Fruit fly (Drosophila melanogaster): Measurements from ENCODE around the gene CG13445.

Gene CG13445

DNA sequence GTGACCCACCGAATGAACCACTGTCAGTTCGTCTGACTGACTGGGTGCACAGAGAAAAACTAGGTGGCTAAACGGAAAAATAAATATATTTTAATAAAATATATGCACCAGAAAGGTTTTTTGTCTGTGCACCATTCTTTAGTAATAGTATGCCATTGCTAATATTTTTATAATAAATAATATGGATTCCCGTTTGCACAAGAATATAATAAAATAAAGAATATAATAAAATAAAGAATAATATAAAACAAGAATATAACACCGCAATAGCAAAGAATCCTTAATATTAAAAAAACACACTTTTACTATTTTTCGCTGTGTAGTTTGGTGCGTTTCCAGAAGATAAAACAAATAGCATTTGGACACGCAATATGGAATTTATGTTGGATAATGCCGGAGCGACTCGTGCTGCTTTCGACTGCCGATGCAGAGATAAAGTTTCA lies 40.3 kb upstream of the CG13445 start (continued):
- TF ChIP-seq nmo (GFP tag; optimal IDR thresholded peaks at IDR 0.05): peak; percentile 84
- TF ChIP-seq CG8765 (GFP tag; IDR thresholded peaks at IDR 0.05): peak; percentile 35; the same call in 1 of the 2 replicates
- no peak for TF ChIP-seq chn (GFP tag; optimal IDR thresholded peaks at IDR 0.05)
- TF ChIP-seq NC2α (GFP tag; optimal IDR thresholded peaks at IDR 0.05): no peak
- 0 out of 2 replicates have a peak, but pooled peaks have one; percentile 19 for TF ChIP-seq Atf6 (GFP tag; IDR thresholded peaks at IDR 0.05)
- peak; percentile 83 for TF ChIP-seq CG8924 (tag; optimal IDR thresholded peaks at IDR 0.05)
- no peak for TF ChIP-seq eyg (GFP tag; optimal IDR thresholded peaks at IDR 0.05)
- peak; percentile 46 for TF ChIP-seq tio (GFP tag; optimal IDR thresholded peaks at IDR 0.05)
- TF ChIP-seq CG5180 (GFP tag; optimal IDR thresholded peaks at IDR 0.05): peak; percentile 28
- TF ChIP-seq CG32772 (GFP tag; IDR thresholded peaks at IDR 0.05): peak; percentile 34; the same call in 1 of the 2 replicates
- peak; percentile 72 for TF ChIP-seq tin (GFP tag; optimal IDR thresholded peaks at IDR 0.05)
- TF ChIP-seq CG17829 (tag; optimal IDR thresholded peaks at IDR 0.05): peak; percentile 89
- peak; percentile 85 for TF ChIP-seq CG11504 (tag; optimal IDR thresholded peaks at IDR 0.05)
- TF ChIP-seq Fer1 (GFP tag; optimal IDR thresholded peaks at IDR 0.05): peak; percentile 43
- TF ChIP-seq Hr51 (GFP tag; optimal IDR thresholded peaks at IDR 0.05): peak in 1 of 2 experiments; percentile 64
- TF ChIP-seq CG2889 (GFP tag; IDR thresholded peaks at IDR 0.05): no peak
- TF ChIP-seq CG18262 (tag; optimal IDR thresholded peaks at IDR 0.05): peak; percentile 90
- peak; percentile 29 for TF ChIP-seq salm (tag; optimal IDR thresholded peaks at IDR 0.05)
- TF ChIP-seq dmrt11E (tag; optimal IDR thresholded peaks at IDR 0.05): peak; percentile 90
- no peak for TF ChIP-seq lov (optimal IDR thresholded peaks at IDR 0.05)
- TF ChIP-seq lov (GFP tag; IDR thresholded peaks at IDR 0.05): no peak
- TF ChIP-seq her (GFP tag; optimal IDR thresholded peaks at IDR 0.05): no peak
- no peak for TF ChIP-seq CG1832 (GFP tag; optimal IDR thresholded peaks at IDR 0.05)
- TF ChIP-seq bcd (GFP tag; optimal IDR thresholded peaks at IDR 0.05): peak; percentile 59
- peak; percentile 19 for TF ChIP-seq CG6654 (GFP tag; optimal IDR thresholded peaks at IDR 0.05)
- peak in 1 of 3 experiments; percentile 85 for TF ChIP-seq lola (GFP tag; optimal IDR thresholded peaks at IDR 0.05)
- TF ChIP-seq Oli (tag; optimal IDR thresholded peaks at IDR 0.05): peak; percentile 75
- TF ChIP-seq Doc2 (GFP tag; IDR thresholded peaks at IDR 0.05): no peak
- peak; percentile 61 for TF ChIP-seq tup (GFP tag; optimal IDR thresholded peaks at IDR 0.05)
- TF ChIP-seq CG7372 (GFP tag; IDR thresholded peaks at IDR 0.05): no peak
- no peak for TF ChIP-seq CG4707 (GFP tag; optimal IDR thresholded peaks at IDR 0.05)
- peak; percentile 33 for TF ChIP-seq onecut (GFP tag; IDR thresholded peaks at IDR 0.05)
- TF ChIP-seq hkb (optimal IDR thresholded peaks at IDR 0.05): no peak
- TF ChIP-seq hkb (GFP tag; IDR thresholded peaks at IDR 0.05): peak; percentile 58; the same call in 1 of the 2 replicates
- peak; percentile 74 for TF ChIP-seq grau (tag; optimal IDR thresholded peaks at IDR 0.05)
- peak; percentile 4 for TF ChIP-seq CG4328 (GFP tag; optimal IDR thresholded peaks at IDR 0.05)
- TF ChIP-seq prd (optimal IDR thresholded peaks at IDR 0.05): no peak
- TF ChIP-seq prd (GFP tag; IDR thresholded peaks at IDR 0.05): peak; percentile 83
- TF ChIP-seq dpn (GFP tag; optimal IDR thresholded peaks at IDR 0.05): peak in 1 of 2 experiments; percentile 48
- peak; percentile 22 for TF ChIP-seq psq (GFP tag; optimal IDR thresholded peaks at IDR 0.05)
- TF ChIP-seq CG14860 (GFP tag; IDR thresholded peaks at IDR 0.05; ENCODE audit: partially characterized antibody): no peak
- TF ChIP-seq hth (optimal IDR thresholded peaks at IDR 0.05): no peak
- no peak for TF ChIP-seq sd (tag; optimal IDR thresholded peaks at IDR 0.05)
- peak; percentile 75 for TF ChIP-seq CG13775 (GFP tag; optimal IDR thresholded peaks at IDR 0.05)
- peak; percentile 62 for TF ChIP-seq Asciz (GFP tag; optimal IDR thresholded peaks at IDR 0.05)
- TF ChIP-seq Mrtf (GFP tag; IDR thresholded peaks at IDR 0.05): peak; percentile 36; the same call in 1 of the 3 replicates
- no peak for TF ChIP-seq YL-1 (GFP tag; optimal IDR thresholded peaks at IDR 0.05)
- TF ChIP-seq CG9437 (GFP tag; optimal IDR thresholded peaks at IDR 0.05): peak; percentile 59
- no peak for TF ChIP-seq mam (GFP tag; optimal IDR thresholded peaks at IDR 0.05)
- TF ChIP-seq Hr78 (GFP tag; optimal IDR thresholded peaks at IDR 0.05): peak in 1 of 2 experiments; percentile 28
- peak; percentile 31; the same call in 1 of the 2 replicates for TF ChIP-seq wor (GFP tag; IDR thresholded peaks at IDR 0.05)
